Fruit fly (Drosophila melanogaster): ENCODE measurements around the gene crp.

Gene crp

dm6 chr2L:16319743-16320142 lies 32.2 kb upstream of the crp start:
- TF ChIP-seq Vsx2 (GFP tag; optimal IDR thresholded peaks at IDR 0.05; ENCODE audit: partially characterized antibody): no peak
- TF ChIP-seq tai (GFP tag; optimal IDR thresholded peaks at IDR 0.05): no peak
- TF ChIP-seq Hr78 (GFP tag; optimal IDR thresholded peaks at IDR 0.05): no peak
- peak in 1 of 2 experiments; percentile 80 for TF ChIP-seq dl (GFP tag; optimal IDR thresholded peaks at IDR 0.05; ENCODE audit: insufficient read depth in 1 of 2, partially characterized antibody in 2 of 2)
- no peak for TF ChIP-seq Dif (GFP tag; optimal IDR thresholded peaks at IDR 0.05; ENCODE audit: partially characterized antibody)
- TF ChIP-seq OdsH (GFP tag; optimal IDR thresholded peaks at IDR 0.05): no peak
- no peak for TF ChIP-seq Hnf4 (GFP tag; optimal IDR thresholded peaks at IDR 0.05)
- TF ChIP-seq ey (GFP tag; optimal IDR thresholded peaks at IDR 0.05): no peak
- peak; percentile 16 for TF ChIP-seq Hr83 (GFP tag; optimal IDR thresholded peaks at IDR 0.05; ENCODE audit: poor library complexity, severe bottlenecking)
- TF ChIP-seq Dfd (GFP tag; optimal IDR thresholded peaks at IDR 0.05): no peak
- TF ChIP-seq lola (GFP tag; optimal IDR thresholded peaks at IDR 0.05): no peak
- no peak for TF ChIP-seq jim (GFP tag; optimal IDR thresholded peaks at IDR 0.05)
- TF ChIP-seq GATAd (GFP tag; optimal IDR thresholded peaks at IDR 0.05): no peak
- TF ChIP-seq Rel (GFP tag; optimal IDR thresholded peaks at IDR 0.05): no peak
- peak; percentile 99 for TF ChIP-seq Rel (tag; optimal IDR thresholded peaks at IDR 0.05)
- TF ChIP-seq sv (GFP tag; optimal IDR thresholded peaks at IDR 0.05): no peak
- TF ChIP-seq foxo (GFP tag; optimal IDR thresholded peaks at IDR 0.05): no peak
- peak; percentile 11 for TF ChIP-seq h (GFP tag; optimal IDR thresholded peaks at IDR 0.05)
- TF ChIP-seq fru (GFP tag; optimal IDR thresholded peaks at IDR 0.05): peak; percentile 93
- no peak for TF ChIP-seq Abd-B (GFP tag; optimal IDR thresholded peaks at IDR 0.05)
- TF ChIP-seq Myc (optimal IDR thresholded peaks at IDR 0.05): no peak

dm6 chr2L:16317777-16318610 lies 30.5 kb upstream of the crp start:
- TF ChIP-seq psq (GFP tag; optimal IDR thresholded peaks at IDR 0.05): peak; percentile 26
- no peak for TF ChIP-seq Jra (GFP tag; optimal IDR thresholded peaks at IDR 0.05)
- TF ChIP-seq tai (GFP tag; optimal IDR thresholded peaks at IDR 0.05): no peak
- TF ChIP-seq Hnf4 (GFP tag; optimal IDR thresholded peaks at IDR 0.05): peak; percentile 44
- no peak for TF ChIP-seq Abd-B (GFP tag; optimal IDR thresholded peaks at IDR 0.05)
- no peak for TF ChIP-seq CG32264 (GFP tag; optimal IDR thresholded peaks at IDR 0.05)
- TF ChIP-seq dl (GFP tag; optimal IDR thresholded peaks at IDR 0.05; ENCODE audit: insufficient read depth in 1 of 2, partially characterized antibody in 2 of 2): no peak
- TF ChIP-seq OdsH (GFP tag; optimal IDR thresholded peaks at IDR 0.05): peak; percentile 21
- TF ChIP-seq usp (GFP tag; optimal IDR thresholded peaks at IDR 0.05): no peak
- no peak for TF ChIP-seq Dfd (GFP tag; optimal IDR thresholded peaks at IDR 0.05)
- peak; percentile 50 for TF ChIP-seq br (GFP tag; optimal IDR thresholded peaks at IDR 0.05)
- TF ChIP-seq ey (GFP tag; optimal IDR thresholded peaks at IDR 0.05): no peak
- no peak for TF ChIP-seq Dif (GFP tag; optimal IDR thresholded peaks at IDR 0.05; ENCODE audit: partially characterized antibody)
- peak; percentile 30 for TF ChIP-seq fru (GFP tag; optimal IDR thresholded peaks at IDR 0.05)
- TF ChIP-seq dmrt93B (GFP tag; optimal IDR thresholded peaks at IDR 0.05): no peak
- no peak for TF ChIP-seq woc (GFP tag; optimal IDR thresholded peaks at IDR 0.05)
- peak; percentile 69 for TF ChIP-seq h (GFP tag; optimal IDR thresholded peaks at IDR 0.05)
- TF ChIP-seq Hr83 (GFP tag; optimal IDR thresholded peaks at IDR 0.05; ENCODE audit: poor library complexity, severe bottlenecking): peak; percentile 95
- no peak for TF ChIP-seq Rel (GFP tag; optimal IDR thresholded peaks at IDR 0.05)
- TF ChIP-seq Rel (tag; optimal IDR thresholded peaks at IDR 0.05): peak; percentile 54
- TF ChIP-seq sv (GFP tag; optimal IDR thresholded peaks at IDR 0.05): peak; percentile 35
- TF ChIP-seq brk (GFP tag; optimal IDR thresholded peaks at IDR 0.05): no peak
- peak; percentile 63 for TF ChIP-seq rgr (GFP tag; optimal IDR thresholded peaks at IDR 0.05)
- peak; percentile 89 for TF ChIP-seq jim (GFP tag; optimal IDR thresholded peaks at IDR 0.05)

- no peak for TF ChIP-seq usp (GFP tag; optimal IDR thresholded peaks at IDR 0.05)
Observed at dm6 chr2L:16317131-16317530, 29.6 kb upstream of the crp start.

- TF ChIP-seq Hr83 (GFP tag; optimal IDR thresholded peaks at IDR 0.05; ENCODE audit: poor library complexity, severe bottlenecking) (no peak), CrebA (GFP tag; optimal IDR thresholded peaks at IDR 0.05; ENCODE audit: borderline replicate concordance) (no peak), Rel (GFP tag; optimal IDR thresholded peaks at IDR 0.05) (no peak), Rel (tag; optimal IDR thresholded peaks at IDR 0.05) (peak; percentile 27)
Observed at dm6 chr2L:16316410-16316809, 28.9 kb upstream of the crp start.

All from whole organism, wandering third instar larva.